Worm (Caenorhabditis elegans) whole organism, L3 larva: ENCODE data around the gene math-7.
"Not testable (repeated sequence)": the region's sequence is repeated elsewhere in the genome, so short reads cannot be mapped to it uniquely, and the experiment has no call there.

Experiments
- aly-2 ChIP-seq: fragments of 150-350 bp; optimal IDR thresholded peaks from 2 replicates; lab custom pipeline; 2014; ENCODE audit warnings: missing biosample characterization, missing genetic modification characterization
- ceh-28 ChIP-seq: fragments of 150-350 bp; optimal IDR thresholded peaks from 2 replicates; lab custom pipeline; 2014; ENCODE audit warnings: missing biosample characterization, missing genetic modification reagents, missing genetic modification characterization
- ceh-82 ChIP-seq: fragments of 150-350 bp; optimal IDR thresholded peaks from 2 replicates; lab custom pipeline; 2014; ENCODE audit warnings: missing biosample characterization, missing genetic modification characterization
- daf-12 ChIP-seq: fragments of 150-350 bp; optimal IDR thresholded peaks from 2 replicates; lab custom pipeline; 2014; ENCODE audit warnings: missing biosample characterization, missing genetic modification reagents, missing genetic modification characterization
- egl-27 ChIP-seq: sonication (generic microtip); optimal IDR thresholded peaks from 4 replicates; lab custom pipeline; 2017; ENCODE audit warnings: missing biosample characterization, missing genetic modification reagents, missing genetic modification characterization
- egl-5 ChIP-seq: fragments of 150-350 bp; optimal IDR thresholded peaks from 2 replicates; lab custom pipeline; 2017; ENCODE audit warnings: missing biosample characterization, missing genetic modification reagents, missing genetic modification characterization, inconsistent platforms
- elt-1 ChIP-seq: fragments of 150-350 bp; optimal IDR thresholded peaks from 2 replicates; lab custom pipeline; 2014; ENCODE audit warnings: missing biosample characterization, missing genetic modification characterization
- elt-2 ChIP-seq: sonication (generic microtip); optimal IDR thresholded peaks from 2 replicates; lab custom pipeline; 2016; ENCODE audit warnings: missing genetic modification reagents, mild to moderate bottlenecking, missing genetic modification characterization, missing compliant biosample characterization
- elt-3 ChIP-seq, 3 experiments: fragments of 150-350 bp in 1 of 3; sonication (generic microtip) in 2 of 3; optimal IDR thresholded peaks; 2 replicates in 2 of 3; 4 replicates in 1 of 3; lab custom pipeline; 2014 to 2017; ENCODE audit warnings: missing biosample characterization in 3 of 3, missing genetic modification characterization in 3 of 3
- eor-1 ChIP-seq, 2 experiments: fragments of 150-350 bp; optimal IDR thresholded peaks; 2 replicates each; lab custom pipeline; 2014 to 2018; ENCODE audit warnings: missing biosample characterization in 2 of 2, missing genetic modification characterization in 2 of 2
- fkh-10 ChIP-seq: sonication (generic microtip); optimal IDR thresholded peaks from 2 replicates; lab custom pipeline; 2017; ENCODE audit warnings: missing biosample characterization, missing genetic modification reagents, missing genetic modification characterization
- fkh-2 ChIP-seq: fragments of 150-350 bp; optimal IDR thresholded peaks from 2 replicates; lab custom pipeline; 2014; ENCODE audit warnings: missing biosample characterization, missing genetic modification reagents, missing genetic modification characterization
- fos-1 ChIP-seq: fragments of 150-350 bp; optimal IDR thresholded peaks from 2 replicates; lab custom pipeline; 2014; ENCODE audit warnings: missing biosample characterization, missing genetic modification characterization
- hmg-11 ChIP-seq: sonication (generic microtip); optimal IDR thresholded peaks from 2 replicates; lab custom pipeline; 2016; ENCODE audit warnings: missing genetic modification characterization, missing compliant biosample characterization
- jun-1 ChIP-seq: fragments of 150-350 bp; optimal IDR thresholded peaks from 2 replicates; lab custom pipeline; 2014; ENCODE audit warnings: missing biosample characterization, missing genetic modification reagents, missing genetic modification characterization
- lin-15B ChIP-seq: fragments of 150-350 bp; optimal IDR thresholded peaks from 2 replicates; lab custom pipeline; 2014; ENCODE audit warnings: missing biosample characterization, missing genetic modification characterization
- lin-39 ChIP-seq: fragments of 150-350 bp; optimal IDR thresholded peaks from 2 replicates; lab custom pipeline; 2018; ENCODE audit warnings: missing biosample characterization, missing genetic modification reagents, missing genetic modification characterization
- lsy-12 ChIP-seq: sonication (generic microtip); optimal IDR thresholded peaks from 2 replicates; lab custom pipeline; 2016; ENCODE audit warnings: mild to moderate bottlenecking, missing genetic modification characterization, missing compliant biosample characterization
- nhr-12 ChIP-seq: fragments of 150-350 bp; optimal IDR thresholded peaks from 2 replicates; lab custom pipeline; 2014; ENCODE audit warnings: missing biosample characterization, missing genetic modification characterization
- nhr-23 ChIP-seq: fragments of 150-350 bp; optimal IDR thresholded peaks from 2 replicates; lab custom pipeline; 2014; ENCODE audit warnings: missing biosample characterization, missing genetic modification reagents, missing genetic modification characterization
- nhr-237 ChIP-seq: fragments of 150-350 bp; optimal IDR thresholded peaks from 2 replicates; lab custom pipeline; 2014; ENCODE audit warnings: missing biosample characterization, missing genetic modification characterization
- nhr-28 ChIP-seq: fragments of 150-350 bp; optimal IDR thresholded peaks from 2 replicates; lab custom pipeline; 2014; ENCODE audit warnings: missing biosample characterization, missing genetic modification characterization
- nhr-43 ChIP-seq: sonication (generic microtip); optimal IDR thresholded peaks from 2 replicates; lab custom pipeline; 2016; ENCODE audit warnings: mild to moderate bottlenecking, missing genetic modification characterization, missing compliant biosample characterization; ENCODE audit not compliant: poor library complexity, severe bottlenecking
- nhr-76 ChIP-seq: fragments of 150-350 bp; sonication (generic microtip); optimal IDR thresholded peaks from 5 replicates; lab custom pipeline; 2014; ENCODE audit warnings: missing biosample characterization, missing genetic modification characterization
- nhr-77 ChIP-seq: fragments of 150-350 bp; optimal IDR thresholded peaks from 2 replicates; lab custom pipeline; 2014; ENCODE audit warnings: missing biosample characterization, missing genetic modification characterization
- pha-4 ChIP-seq: fragments of 150-350 bp; optimal IDR thresholded peaks from 2 replicates; lab custom pipeline; 2014; ENCODE audit warnings: missing biosample characterization, missing genetic modification reagents, missing genetic modification characterization
- pqm-1 ChIP-seq: fragments of 150-350 bp; optimal IDR thresholded peaks from 2 replicates; lab custom pipeline; 2017; ENCODE audit warnings: missing biosample characterization, missing genetic modification characterization, inconsistent platforms
- skn-1 ChIP-seq: fragments of 150-350 bp; optimal IDR thresholded peaks from 2 replicates; lab custom pipeline; 2014; ENCODE audit warnings: missing biosample characterization, missing genetic modification characterization
- tbx-2 ChIP-seq: sonication (generic microtip); optimal IDR thresholded peaks from 2 replicates; lab custom pipeline; 2016; ENCODE audit warnings: mild to moderate bottlenecking, missing genetic modification characterization, missing compliant biosample characterization
- zag-1 ChIP-seq: fragments of 150-350 bp; optimal IDR thresholded peaks from 2 replicates; lab custom pipeline; 2014; ENCODE audit warnings: missing biosample characterization, missing genetic modification characterization

math-7 gene

ce11 chrII:1862334-1862733 lies 23.9 kb downstream of the math-7 start, which contains the start of gene fbxb-98:
fbxb-98 (plus strand) TSS chrII:1862634.
- TF ChIP-seq pqm-1; fkh-2 (tag; lab: Kevin White, UChicago); nhr-23 (tag; lab: Kevin White, UChicago): not testable (repeated sequence)

DNA sequence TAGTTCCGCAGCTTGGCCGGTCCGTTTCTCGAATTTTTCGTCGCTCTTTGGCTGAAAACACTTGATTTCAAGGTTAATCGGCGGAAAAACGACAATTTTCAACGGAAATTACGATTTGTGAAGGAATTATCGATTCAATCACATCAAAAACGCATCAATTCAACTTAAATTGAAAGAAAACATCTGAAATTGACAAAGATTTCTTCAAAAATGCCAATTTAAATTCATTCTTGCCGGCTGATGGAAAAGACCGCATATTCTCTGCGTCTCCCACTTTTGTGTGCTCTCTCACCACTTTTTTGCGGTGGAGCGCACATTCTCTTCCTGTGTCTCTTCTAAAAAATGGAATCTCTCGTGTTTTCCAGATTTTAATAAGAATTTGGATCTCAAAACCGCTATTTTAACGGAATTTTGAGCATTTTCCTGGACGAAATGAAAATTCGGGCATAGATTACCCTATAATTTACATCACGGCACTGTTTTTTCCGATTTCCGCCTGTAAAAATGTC lies 24.9 kb downstream of the math-7 start, which contains the start of gene C16C4.18:
C16C4.18 (minus strand) TSS at position 51 of the 509 bp plus-strand sequence.
- TF ChIP-seq lsy-12 (tag; lab: Kevin White, UChicago); nhr-77 (tag; lab: Kevin White, UChicago); elt-3 (tag; optimal IDR thresholded peaks at IDR 0.05; lab: Kevin White, UChicago): not testable (repeated sequence)

DNA sequence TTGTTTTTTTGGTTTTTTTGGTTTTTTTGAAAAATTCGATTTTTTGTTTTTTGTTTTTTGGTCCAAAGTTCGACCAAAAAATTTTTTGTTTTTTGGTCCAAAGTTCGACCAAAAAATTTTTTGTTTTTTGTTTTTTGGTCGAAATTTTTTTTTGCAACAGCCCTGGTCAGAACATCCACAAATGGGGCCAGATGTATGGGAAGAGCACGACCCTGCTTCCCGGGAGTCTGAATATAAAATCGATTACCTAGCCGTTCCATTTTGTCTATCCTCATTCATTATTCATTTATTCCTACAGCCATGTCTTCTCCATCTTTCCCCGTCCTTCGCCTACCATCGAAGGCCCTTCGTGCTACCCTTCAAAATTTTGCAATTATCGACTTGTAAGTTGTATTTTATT lies 32.2 kb downstream of the math-7 start, which contains the start of gene fbxb-95:
fbxb-95 (plus strand) TSS at position 301 of the 400 bp plus-strand sequence.
- TF ChIP-seq ceh-28 (tag; lab: Kevin White, UChicago); daf-12 (tag; lab: Kevin White, UChicago); nhr-237: not testable (repeated sequence)

DNA sequence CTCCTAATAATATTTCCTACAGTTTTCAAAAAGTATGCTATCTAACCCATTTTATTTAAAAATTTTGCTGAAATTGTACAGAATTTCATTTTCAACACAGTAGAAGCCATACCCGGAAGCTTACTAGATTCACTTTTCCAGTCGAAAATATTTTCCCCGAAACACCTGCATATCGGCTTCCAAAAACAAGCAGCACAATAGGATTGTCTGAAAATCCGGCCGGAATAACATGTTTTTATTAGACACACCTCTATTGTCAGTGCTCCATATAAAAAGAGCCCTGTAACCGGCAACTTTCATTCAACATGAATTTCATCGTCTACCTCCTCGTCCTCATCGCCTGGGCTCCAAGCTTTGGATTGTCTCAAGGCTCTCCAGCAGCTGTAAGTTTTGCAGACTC lies 33.8 kb downstream of the math-7 start, which contains the start of gene C52E2.2:
C52E2.2 (plus strand) TSS at position 301 of the 400 bp plus-strand sequence.
- no peak for TF ChIP-seq lin-39 (tag; lab: Kevin White, UChicago)
- TF ChIP-seq lin-15B: no peak
- no peak for TF ChIP-seq hmg-11 (tag; lab: Kevin White, UChicago)
- no peak for TF ChIP-seq elt-3 (tag; optimal IDR thresholded peaks at IDR 0.05; lab: Kevin White, UChicago)
- no peak for TF ChIP-seq ceh-28 (tag; lab: Kevin White, UChicago)

ce11 chrII:1851716-1852115 lies 34.6 kb downstream of the math-7 start:
- TF ChIP-seq egl-5 (tag; lab: Kevin White, UChicago) (no peak), pha-4 (peak; percentile 52), nhr-12 (no peak), jun-1 (tag; lab: Kevin White, UChicago) (peak; percentile 96), pqm-1 (peak; percentile 99), nhr-43 (tag; lab: Kevin White, UChicago) (peak; percentile 85), elt-2 (tag; lab: Kevin White, UChicago) (peak; percentile 100), egl-27 (peak; percentile 44)

ce11 chrII:1850840-1851294 lies 35.4 kb downstream of the math-7 start, which contains the start of gene C52E2.3:
C52E2.3 (plus strand) TSS chrII:1851244.
- peak; percentile 51 for TF ChIP-seq elt-2 (tag; lab: Kevin White, UChicago)
- TF ChIP-seq fkh-10 (GFP tag; lab: Kevin White, UChicago): no peak
- TF ChIP-seq elt-3 (tag; optimal IDR thresholded peaks at IDR 0.05; lab: Kevin White, UChicago): peak in 1 of 3 experiments; percentile 28
- no peak for TF ChIP-seq nhr-28
- peak; percentile 64 for TF ChIP-seq nhr-43 (tag; lab: Kevin White, UChicago)

- TF ChIP-seq fos-1 (tag; lab: Kevin White, UChicago): no peak
- TF ChIP-seq elt-1: no peak
- TF ChIP-seq aly-2 (tag; lab: Kevin White, UChicago): no peak
Measured at ce11 chrII:1850299-1850698, 36.0 kb downstream of the math-7 start, which contains the start of gene fbxb-96. fbxb-96 (minus strand) TSS chrII:1850399.

ce11 chrII:1848109-1848508 lies 38.2 kb downstream of the math-7 start, which contains the start of gene fbxb-97:
fbxb-97 (minus strand) TSS chrII:1848161.
- TF ChIP-seq lsy-12 (tag; lab: Kevin White, UChicago) (no peak), tbx-2 (no peak), jun-1 (tag; lab: Kevin White, UChicago) (no peak), nhr-77 (tag; lab: Kevin White, UChicago) (no peak), zag-1 (tag; lab: Kevin White, UChicago) (no peak), daf-12 (tag; lab: Kevin White, UChicago) (no peak), nhr-28 (no peak), aly-2 (tag; lab: Kevin White, UChicago) (no peak), ceh-82 (no peak), elt-1 (no peak), egl-5 (tag; lab: Kevin White, UChicago) (no peak), eor-1 (tag; optimal IDR thresholded peaks at IDR 0.05; lab: Kevin White, UChicago) (no peak), nhr-76 (tag; lab: Kevin White, UChicago) (no peak), skn-1 (no peak), pqm-1 (no peak)
- TF ChIP-seq, all 47 proteins: peak for 0
